Worm (Caenorhabditis elegans) whole organism, early embryonic: Measurements from ENCODE around the gene C14B1.2.

Experiments
- B0310.2 ChIP-seq: sonication (generic microtip); optimal IDR thresholded peaks from 2 replicates; lab custom pipeline; 2016; ENCODE audit warnings: mild to moderate bottlenecking, missing genetic modification characterization, missing compliant biosample characterization
- F13C5.2 ChIP-seq: sonication (generic microtip); optimal IDR thresholded peaks from 2 replicates; lab custom pipeline; 2017; ENCODE audit warnings: mild to moderate bottlenecking, missing genetic modification characterization, inconsistent platforms, missing compliant biosample characterization
- aly-1 ChIP-seq: sonication (generic microtip); optimal IDR thresholded peaks from 2 replicates; lab custom pipeline; 2016; ENCODE audit warnings: missing genetic modification characterization, missing compliant biosample characterization
- ama-1 ChIP-seq: fragments of 150-350 bp; optimal IDR thresholded peaks from 2 replicates; lab custom pipeline; 2014
- ceh-13 ChIP-seq: fragments of 200-800 bp; sonication (Bioruptor generic); optimal IDR thresholded peaks from 2 replicates; lab custom pipeline; 2018; ENCODE audit warnings: mild to moderate bottlenecking, missing genetic modification characterization, missing compliant biosample characterization
- ceh-36 ChIP-seq: sonication (generic microtip); optimal IDR thresholded peaks from 2 replicates; lab custom pipeline; 2016; ENCODE audit warnings: missing genetic modification characterization, inconsistent platforms, missing compliant biosample characterization
- ets-7 ChIP-seq: sonication (generic microtip); optimal IDR thresholded peaks from 2 replicates; lab custom pipeline; 2016; ENCODE audit warnings: missing genotype, missing genetic modification characterization, missing compliant biosample characterization
- flt-1 ChIP-seq: fragments of 200-800 bp; sonication (Bioruptor generic); IDR thresholded peaks from 2 replicates; pipeline ENCODE4 v1.3.6; 2022; ENCODE audit warnings: missing genetic modification characterization, missing compliant biosample characterization
- hmbx-1 ChIP-seq: sonication (generic microtip); optimal IDR thresholded peaks from 2 replicates; lab custom pipeline; 2016; ENCODE audit warnings: mild to moderate bottlenecking, missing genetic modification characterization, missing compliant biosample characterization
- hmg-4 ChIP-seq: fragments of 200-800 bp; sonication (Bioruptor generic); optimal IDR thresholded peaks from 2 replicates; lab custom pipeline; 2018; ENCODE audit warnings: mild to moderate bottlenecking, missing genetic modification characterization, missing compliant biosample characterization
- hnd-1 ChIP-seq: sonication (generic microtip); optimal IDR thresholded peaks from 2 replicates; lab custom pipeline; 2016; ENCODE audit warnings: missing genetic modification characterization, missing compliant biosample characterization
- pes-1 ChIP-seq: fragments of 200-800 bp; sonication (Bioruptor generic); IDR thresholded peaks from 2 replicates; pipeline ENCODE4 v1.3.6; 2022; ENCODE audit warnings: missing genetic modification reagents, missing genetic modification characterization, missing compliant biosample characterization
- scrt-1 ChIP-seq: fragments of 200-800 bp; sonication (Bioruptor generic); IDR thresholded peaks from 2 replicates; pipeline ENCODE4 v1.3.6; 2022; ENCODE audit warnings: missing genetic modification characterization, missing compliant biosample characterization
- sea-1 ChIP-seq: fragments of 200-800 bp; sonication (Bioruptor generic); conservative IDR thresholded peaks from 2 replicates; pipeline ENCODE4 v1.3.6; 2022; ENCODE audit warnings: missing genetic modification characterization, missing compliant biosample characterization
- tbx-11 ChIP-seq: fragments of 200-800 bp; sonication (Bioruptor generic); IDR thresholded peaks from 2 replicates; pipeline ENCODE4 v1.3.6; 2022; ENCODE audit warnings: missing genetic modification characterization, missing compliant biosample characterization
- tbx-37 ChIP-seq: fragments of 200-800 bp; sonication (Bioruptor generic); conservative IDR thresholded peaks from 2 replicates; pipeline ENCODE4 v1.3.6; 2022; ENCODE audit warnings: missing genetic modification reagents, missing genetic modification characterization, missing compliant biosample characterization
- tra-4 ChIP-seq: sonication (generic microtip); optimal IDR thresholded peaks from 2 replicates; lab custom pipeline; 2017; ENCODE audit warnings: missing genetic modification characterization, missing compliant biosample characterization

The C14B1.2 gene

ce11 chrIII:3695398-3695797 is 6.7 kb upstream of the C14B1.2 start:
- TF ChIP-seq sea-1 (peak; percentile 71), pes-1 (GFP tag; lab: Robert Waterston, UW) (peak; percentile 66; the same call in 1 of the 2 replicates)

DNA sequence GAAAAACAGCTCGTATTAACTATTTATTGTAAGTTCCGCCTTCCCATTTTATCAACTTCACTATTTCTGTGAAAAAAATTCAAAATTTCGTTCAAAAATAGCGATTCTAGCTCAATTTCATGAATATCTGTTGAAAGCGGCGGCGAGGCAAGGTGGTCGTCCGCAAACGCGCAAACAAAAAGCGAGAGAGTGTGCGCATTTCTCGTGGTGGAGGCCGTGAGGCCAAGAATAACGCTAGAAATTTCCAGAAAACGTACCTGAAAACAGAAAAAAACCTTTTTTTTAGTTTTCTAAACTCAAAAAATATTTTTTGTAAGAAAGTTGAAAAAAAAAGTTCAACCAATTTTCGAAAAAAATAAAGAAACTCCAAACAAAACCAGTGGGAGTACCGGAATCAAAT is 4.9 kb upstream of the C14B1.2 start:
- peak; percentile 67; the same call in 1 of the 2 replicates for TF ChIP-seq scrt-1

DNA sequence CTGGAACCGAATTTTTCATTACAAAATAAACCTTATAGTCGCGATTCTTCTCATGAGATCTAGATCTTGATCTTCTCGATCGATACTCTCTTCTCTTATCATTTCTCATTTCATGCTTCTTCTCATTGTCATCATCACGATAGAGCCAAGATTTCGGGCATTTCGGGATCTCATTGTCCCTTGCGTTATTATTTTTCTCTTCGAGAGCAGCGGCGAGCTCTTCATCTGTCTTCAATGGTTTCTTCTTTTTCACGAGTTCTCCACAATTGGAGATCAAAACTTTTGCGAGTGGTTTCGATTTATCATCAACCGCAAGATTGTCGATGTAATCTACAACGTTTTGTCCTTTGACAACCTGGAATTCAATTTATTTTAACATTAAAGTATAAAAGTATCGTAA is 3.7 kb upstream of the C14B1.2 start:
- TF ChIP-seq aly-1 (tag; lab: Kevin White, UChicago) (no peak), flt-1 (GFP tag; lab: Robert Waterston, UW) (no peak), tra-4 (tag; lab: Kevin White, UChicago) (no peak), hmbx-1 (no peak), hmg-4 (GFP tag; lab: Kevin White, UChicago) (no peak), pes-1 (GFP tag; lab: Robert Waterston, UW) (no peak)

DNA sequence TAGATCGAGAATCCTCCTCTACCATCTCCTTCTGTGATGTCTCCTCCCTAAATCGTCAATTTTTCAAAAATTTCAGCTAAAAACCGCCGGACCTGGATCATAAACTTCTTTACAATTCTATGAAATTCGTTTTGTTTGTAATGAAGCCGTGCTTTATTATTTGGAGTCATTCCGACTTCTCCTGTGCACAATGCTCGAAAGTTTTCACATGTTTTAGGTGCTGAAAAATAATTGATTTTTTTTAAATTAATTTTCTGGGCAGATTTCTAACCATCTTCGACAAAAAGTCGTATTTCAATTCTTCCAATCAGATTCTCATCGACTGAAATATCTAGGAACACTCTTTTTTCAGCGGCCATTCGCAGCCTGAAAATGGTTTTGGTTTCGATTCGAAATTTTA is 2.8 kb upstream of the C14B1.2 start, which contains the start of gene cyn-9:
Gene cyn-9 (minus strand): TSS at position 366 of the 400 bp plus-strand sequence.
- TF ChIP-seq scrt-1 (no peak), flt-1 (GFP tag; lab: Robert Waterston, UW) (no peak), tbx-37 (GFP tag; lab: Robert Waterston, UW) (no peak), tra-4 (tag; lab: Kevin White, UChicago) (no peak), tbx-11 (GFP tag; lab: Robert Waterston, UW) (no peak), ama-1 (lab: Kevin White, UChicago) (no peak), aly-1 (tag; lab: Kevin White, UChicago) (no peak), hmbx-1 (no peak), ets-7 (tag; lab: Kevin White, UChicago) (no peak), F13C5.2 (no peak), hmg-4 (GFP tag; lab: Kevin White, UChicago) (no peak), pes-1 (GFP tag; lab: Robert Waterston, UW) (no peak), sea-1 (no peak), B0310.2 (no peak), hnd-1 (tag; lab: Kevin White, UChicago) (no peak), ceh-13 (GFP tag; lab: Kevin White, UChicago) (no peak), ceh-36 (tag; lab: Kevin White, UChicago) (no peak)

DNA sequence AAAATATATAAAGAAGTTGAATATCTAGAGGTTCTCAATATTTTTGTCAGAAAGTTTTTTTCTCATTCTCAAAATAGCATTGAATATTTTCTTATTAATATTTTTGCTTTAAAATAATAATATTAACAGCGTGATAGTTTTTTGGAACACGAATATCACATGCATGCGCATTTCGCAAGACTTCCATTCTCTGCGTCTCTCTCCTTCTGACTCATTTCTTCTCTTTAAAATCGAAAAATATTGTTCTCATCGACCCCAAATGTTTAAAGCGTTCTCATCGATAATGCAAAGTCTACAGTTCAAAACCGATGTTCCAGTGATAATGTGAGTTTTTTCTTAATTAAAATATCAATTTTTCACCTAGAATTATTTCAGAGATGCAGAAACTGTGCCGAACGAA is 1.3 kb downstream of the C14B1.2 start, which contains the start of gene C14B1.3:
Gene C14B1.3 (plus strand): TSS at position 168 of the 400 bp plus-strand sequence.
- no peak for TF ChIP-seq hnd-1 (tag; lab: Kevin White, UChicago)
- no peak for TF ChIP-seq sea-1
- TF ChIP-seq pes-1 (GFP tag; lab: Robert Waterston, UW) = no peak
- no peak for TF ChIP-seq ceh-36 (tag; lab: Kevin White, UChicago)
- no peak for TF ChIP-seq ets-7 (tag; lab: Kevin White, UChicago)
- TF ChIP-seq ama-1 (lab: Kevin White, UChicago) = no peak
- no peak for TF ChIP-seq hmg-4 (GFP tag; lab: Kevin White, UChicago)
- TF ChIP-seq hmbx-1 = no peak
- TF ChIP-seq tbx-37 (GFP tag; lab: Robert Waterston, UW) = no peak
- TF ChIP-seq flt-1 (GFP tag; lab: Robert Waterston, UW) = no peak
- no peak for TF ChIP-seq tra-4 (tag; lab: Kevin White, UChicago)
- no peak for TF ChIP-seq aly-1 (tag; lab: Kevin White, UChicago)
- no peak for TF ChIP-seq F13C5.2
- no peak for TF ChIP-seq scrt-1
- TF ChIP-seq tbx-11 (GFP tag; lab: Robert Waterston, UW) = no peak
- no peak for TF ChIP-seq ceh-13 (GFP tag; lab: Kevin White, UChicago)

ce11 chrIII:3704967-3705366 is 2.9 kb downstream of the C14B1.2 start, which contains the start of gene wdr-5.1:
wdr-5.1 (plus strand) TSS chrIII:3705285.
- no peak for TF ChIP-seq hnd-1 (tag; lab: Kevin White, UChicago)
- TF ChIP-seq tra-4 (tag; lab: Kevin White, UChicago) = no peak
- TF ChIP-seq ets-7 (tag; lab: Kevin White, UChicago) = no peak
- TF ChIP-seq hmg-4 (GFP tag; lab: Kevin White, UChicago) = no peak
- TF ChIP-seq ceh-13 (GFP tag; lab: Kevin White, UChicago) = no peak
- TF ChIP-seq scrt-1 = no peak
- no peak for TF ChIP-seq B0310.2

DNA sequence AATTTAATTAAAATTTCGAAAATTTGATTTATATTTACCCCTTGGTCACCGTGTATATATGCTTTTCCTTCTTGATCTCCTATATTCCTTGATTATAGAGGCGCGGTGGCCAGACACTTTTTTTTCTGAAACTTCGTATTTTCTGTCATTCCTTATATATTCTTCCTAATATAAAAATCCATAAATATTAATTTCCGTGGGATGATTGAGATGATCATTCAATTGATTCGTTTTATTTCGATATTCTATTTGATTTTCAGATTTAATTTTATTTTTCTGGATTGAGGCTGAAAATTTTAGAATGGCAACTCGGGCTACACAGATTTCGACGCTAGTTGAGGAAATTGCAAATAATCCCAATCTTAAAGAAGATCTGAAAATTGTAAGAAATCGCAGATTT is 4.5 kb downstream of the C14B1.2 start, which contains the start of gene dph-1:
Gene dph-1 (plus strand): TSS at position 301 of the 400 bp plus-strand sequence.
- TF ChIP-seq tbx-37 (GFP tag; lab: Robert Waterston, UW) = no peak
- no peak for TF ChIP-seq aly-1 (tag; lab: Kevin White, UChicago)
- no peak for TF ChIP-seq B0310.2
- TF ChIP-seq hmbx-1 = no peak
- no peak for TF ChIP-seq scrt-1
- no peak for TF ChIP-seq ceh-13 (GFP tag; lab: Kevin White, UChicago)
- no peak for TF ChIP-seq F13C5.2
- no peak for TF ChIP-seq tbx-11 (GFP tag; lab: Robert Waterston, UW)
- TF ChIP-seq ets-7 (tag; lab: Kevin White, UChicago) = no peak
- TF ChIP-seq hmg-4 (GFP tag; lab: Kevin White, UChicago) = no peak
- TF ChIP-seq pes-1 (GFP tag; lab: Robert Waterston, UW) = no peak

ce11 chrIII:3709030-3709429 is 7.0 kb downstream of the C14B1.2 start, which contains the start of gene alkb-8:
alkb-8 (plus strand) TSS chrIII:3709330.
- TF ChIP-seq tbx-37 (GFP tag; lab: Robert Waterston, UW) = no peak

DNA sequence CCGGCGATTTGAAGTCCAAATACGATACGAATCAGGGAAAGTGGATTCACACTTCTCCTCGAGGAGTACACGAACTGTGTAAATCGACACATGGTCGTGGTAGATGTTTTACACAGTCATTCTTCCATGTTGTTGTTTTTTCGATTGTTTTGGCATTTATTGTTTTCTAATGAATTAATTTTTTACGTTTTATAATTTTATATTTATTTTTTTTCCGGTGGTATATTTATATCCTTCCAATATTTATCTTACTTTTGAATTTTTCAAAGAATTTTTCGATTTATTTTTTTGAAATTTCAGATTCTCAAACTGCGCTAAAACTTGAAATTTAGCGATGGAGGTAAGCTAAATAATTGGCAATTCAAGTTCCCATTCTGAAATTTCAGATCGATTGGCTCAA is 11.1 kb downstream of the C14B1.2 start, which contains the start of gene nrde-1:
Gene nrde-1 (plus strand): TSS at position 301 of the 400 bp plus-strand sequence.
- TF ChIP-seq ets-7 (tag; lab: Kevin White, UChicago) = no peak
- TF ChIP-seq hmbx-1 = no peak
- no peak for TF ChIP-seq aly-1 (tag; lab: Kevin White, UChicago)
- no peak for TF ChIP-seq ceh-36 (tag; lab: Kevin White, UChicago)
- TF ChIP-seq tbx-37 (GFP tag; lab: Robert Waterston, UW) = no peak
